Worm (Caenorhabditis elegans): ENCODE measurements around the gene ula-1.

The ula-1 gene

ce11 chrIII:4873395-4873794, 46.7 kb downstream of the ula-1 start:
- TF ChIP-seq fkh-10 (GFP tag; optimal IDR thresholded peaks at IDR 0.05) (no peak), aha-1 (tag) (peak; percentile 96)

ce11 chrIII:4870478-4870877, 49.6 kb downstream of the ula-1 start, which contains the start of gene gipc-1:
TSS of gene gipc-1 (plus strand) at chrIII:4870778.
- TF ChIP-seq ztf-7 (tag; optimal IDR thresholded peaks at IDR 0.05) (no peak), snpc-1.2 (GFP tag; IDR thresholded peaks at IDR 0.05) (no peak), saeg-2 (GFP tag; IDR thresholded peaks at IDR 0.05) (no peak), dmd-8 (GFP tag; IDR thresholded peaks at IDR 0.05) (no peak), aly-2 (tag; optimal IDR thresholded peaks at IDR 0.05) (no peak), nhr-42 (GFP tag; IDR thresholded peaks at IDR 0.05) (no peak), dpl-1 (GFP tag; optimal IDR thresholded peaks at IDR 0.05) (no peak), jun-1 (tag; optimal IDR thresholded peaks at IDR 0.05) (no peak), F44E2.7 (GFP tag; IDR thresholded peaks at IDR 0.05) (no peak), zip-2 (tag; optimal IDR thresholded peaks at IDR 0.05) (no peak)

- TF ChIP-seq lin-29 (GFP tag; IDR thresholded peaks at IDR 0.05): no peak
- no peak for TF ChIP-seq nhr-10 (tag; optimal IDR thresholded peaks at IDR 0.05)
- no peak for TF ChIP-seq F26F4.8 (GFP tag; conservative IDR thresholded peaks at IDR 0.05)
- no peak for TF ChIP-seq jun-1 (tag; optimal IDR thresholded peaks at IDR 0.05)
- no peak for TF ChIP-seq snpc-4 (tag; optimal IDR thresholded peaks at IDR 0.05)
- no peak for TF ChIP-seq gei-8 (GFP tag; optimal IDR thresholded peaks at IDR 0.05)
- TF ChIP-seq unc-130 (GFP tag; optimal IDR thresholded peaks at IDR 0.05): no peak
- no peak for TF ChIP-seq ceh-32 (tag; optimal IDR thresholded peaks at IDR 0.05; ENCODE audit: poor library complexity)
- no peak for TF ChIP-seq spr-3 (GFP tag; optimal IDR thresholded peaks at IDR 0.05)
- no peak for TF ChIP-seq nhr-41 (GFP tag; IDR thresholded peaks at IDR 0.05)
- no peak for TF ChIP-seq ceh-62 (tag; optimal IDR thresholded peaks at IDR 0.05)
- TF ChIP-seq mep-1 (tag; optimal IDR thresholded peaks at IDR 0.05): no peak
- no peak for TF ChIP-seq lim-7 (GFP tag; IDR thresholded peaks at IDR 0.05)
These were observed 51.5 kb downstream of the ula-1 start, which contains the start of the genes msd-4 and C35D10.3 for ce11 chrIII:4868643-4869042. TSS of gene msd-4 (minus strand) at chrIII:4868743. TSS of gene C35D10.3 (plus strand) at chrIII:4868921.
